Worm (Caenorhabditis elegans) whole organism, L3 larva: ENCODE data around the gene gegf-1.

Experiments
- elt-1 ChIP-seq: fragments of 150-350 bp; optimal IDR thresholded peaks from 2 replicates; lab custom pipeline; 2014; ENCODE audit warnings: missing biosample characterization, missing genetic modification characterization
- snpc-4 ChIP-seq: fragments of 150-350 bp; optimal IDR thresholded peaks from 2 replicates; lab custom pipeline; 2014; ENCODE audit warnings: missing biosample characterization, missing genetic modification characterization
- unc-62 ChIP-seq: fragments of 150-350 bp; sonication (generic microtip); optimal IDR thresholded peaks from 4 replicates; lab custom pipeline; 2014; ENCODE audit warnings: missing biosample characterization, missing genetic modification reagents, missing genetic modification characterization
- ztf-4 ChIP-seq: fragments of 150-350 bp; optimal IDR thresholded peaks from 2 replicates; lab custom pipeline; 2014; ENCODE audit warnings: missing biosample characterization, missing genetic modification characterization

DNA sequence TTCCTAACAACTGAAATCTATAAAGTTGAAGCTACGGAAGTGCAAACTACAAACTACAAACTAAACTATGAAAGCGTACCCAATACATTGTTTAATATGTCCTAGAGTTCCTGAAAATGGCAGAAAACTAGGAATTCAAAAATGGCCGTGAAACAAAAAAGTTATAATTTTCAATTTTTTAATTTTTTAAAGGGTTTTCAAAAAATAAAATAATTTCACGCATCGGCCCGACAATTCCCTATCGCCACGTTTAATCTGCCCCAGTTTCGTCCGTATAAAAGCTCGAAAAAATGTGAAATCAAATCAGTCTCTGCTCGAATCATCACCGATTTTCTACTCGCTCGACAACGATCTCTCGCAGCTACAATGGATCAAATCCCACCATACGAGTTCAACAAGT, 953 bp upstream of the gegf-1 start, which contains the start of gene Y38C1AA.7:
- no peak for TF ChIP-seq snpc-4
- no peak for TF ChIP-seq elt-1 (tag; lab: Kevin White, UChicago)
- no peak for TF ChIP-seq ztf-4
- TF ChIP-seq unc-62 (GFP tag; lab: Kevin White, UChicago) = no peak
